Fruit fly (Drosophila melanogaster) whole organism, embryonic: ENCODE data around the gene Act87E.
A peak's percentile ranks its signal among the peaks of the same experiment; 100 is the strongest.

Source experiments
- Abd-B ChIP-seq: fragments of 200-800 bp; sonication (Bioruptor generic); optimal IDR thresholded peaks from 2 replicates; lab custom pipeline; 2018; ENCODE audit warnings: missing biosample characterization, mild to moderate bottlenecking, missing genetic modification characterization, moderate library complexity
- Atf3 ChIP-seq: fragments of 200-800 bp; sonication (Bioruptor generic); optimal IDR thresholded peaks from 3 replicates; lab custom pipeline; 2016; ENCODE audit warnings: missing biosample characterization, missing genetic modification characterization
- CG10274 ChIP-seq: fragments of 200-800 bp; sonication (Bioruptor generic); optimal IDR thresholded peaks from 3 replicates; lab custom pipeline; 2017; ENCODE audit warnings: missing biosample characterization, mild to moderate bottlenecking, missing genetic modification characterization
- CG10431 ChIP-seq: fragments of 200-800 bp; sonication (Bioruptor generic); optimal IDR thresholded peaks from 3 replicates; lab custom pipeline; 2018; ENCODE audit warnings: missing biosample characterization, mild to moderate bottlenecking, missing genetic modification characterization
- CG10462 ChIP-seq: fragments of 200-800 bp; sonication (Bioruptor generic); optimal IDR thresholded peaks from 2 replicates; lab custom pipeline; 2016; ENCODE audit warnings: missing biosample characterization, missing genetic modification characterization
- CG10979 ChIP-seq: fragments of 200-800 bp; sonication (Bioruptor generic); optimal IDR thresholded peaks from 2 replicates; lab custom pipeline; 2018; ENCODE audit warnings: missing biosample characterization, mild to moderate bottlenecking, missing genetic modification characterization, moderate library complexity
- CG12071 ChIP-seq: fragments of 200-800 bp; sonication (Bioruptor generic); optimal IDR thresholded peaks from 3 replicates; lab custom pipeline; 2018; ENCODE audit warnings: missing biosample characterization, mild to moderate bottlenecking, missing genetic modification characterization
- CG13123 ChIP-seq: fragments of 200-800 bp; sonication (Bioruptor generic); optimal IDR thresholded peaks from 2 replicates; lab custom pipeline; 2016; ENCODE audit warnings: missing biosample characterization, missing genetic modification characterization
- CG15269 ChIP-seq: fragments of 200-800 bp; sonication (Bioruptor generic); optimal IDR thresholded peaks from 2 replicates; lab custom pipeline; 2018; ENCODE audit warnings: missing biosample characterization, mild to moderate bottlenecking, missing genetic modification characterization, moderate library complexity
- CG16779 ChIP-seq: fragments of 200-800 bp; sonication (Bioruptor generic); IDR thresholded peaks from 2 replicates; pipeline ENCODE4 v1.3.6; 2022; ENCODE audit warnings: missing biosample characterization, missing genetic modification characterization
- CG17186 ChIP-seq: fragments of 200-800 bp; sonication (Bioruptor generic); optimal IDR thresholded peaks from 3 replicates; lab custom pipeline; 2017; ENCODE audit warnings: missing biosample characterization, missing genetic modification reagents, missing genetic modification characterization
- CG1832 ChIP-seq: fragments of 200-800 bp; sonication (Bioruptor generic); optimal IDR thresholded peaks from 2 replicates; lab custom pipeline; 2017; ENCODE audit warnings: missing biosample characterization, mild to moderate bottlenecking, missing genetic modification characterization, inconsistent platforms
- CG2712 ChIP-seq: fragments of 200-800 bp; optimal IDR thresholded peaks from 3 replicates; lab custom pipeline; 2019; ENCODE audit warnings: missing biosample characterization, mild to moderate bottlenecking, missing genetic modification characterization, moderate library complexity
- CG32767 ChIP-seq: fragments of 200-800 bp; sonication (Bioruptor generic); IDR thresholded peaks from 2 replicates; pipeline ENCODE4 v1.3.6; 2022; ENCODE audit warnings: missing biosample characterization, missing genetic modification characterization
- CG3847 ChIP-seq: fragments of 200-800 bp; sonication (Bioruptor generic); IDR thresholded peaks from 2 replicates; pipeline ENCODE4 v1.3.6; 2022; ENCODE audit warnings: missing biosample characterization, missing genetic modification characterization
- CG6791 ChIP-seq: fragments of 200-800 bp; sonication (Bioruptor generic); IDR thresholded peaks from 3 replicates; pipeline ENCODE4 v1.3.6; 2022; ENCODE audit warnings: missing biosample characterization, missing genetic modification characterization; ENCODE audit not compliant: partially characterized antibody
- CG8478 ChIP-seq: fragments of >200 bp; optimal IDR thresholded peaks from 2 replicates; lab custom pipeline; 2018
- CG9817 ChIP-seq: fragments of 200-800 bp; sonication (Bioruptor generic); optimal IDR thresholded peaks from 2 replicates; lab custom pipeline; 2018; ENCODE audit warnings: missing biosample characterization, mild to moderate bottlenecking, missing genetic modification characterization, moderate library complexity
- CTCF ChIP-seq: fragments of 200-800 bp; sonication (Bioruptor generic); optimal IDR thresholded peaks from 2 replicates; lab custom pipeline; 2017; ENCODE audit warnings: missing biosample characterization, mild to moderate bottlenecking, missing genetic modification characterization, moderate library complexity
- Hand ChIP-seq: fragments of 200-800 bp; sonication (Bioruptor generic); optimal IDR thresholded peaks from 2 replicates; lab custom pipeline; 2017; ENCODE audit warnings: mild to moderate bottlenecking, missing biosample characterization, missing genetic modification reagents, missing genetic modification characterization
- Hr78 ChIP-seq, 2 experiments: fragments of 200-800 bp in 1 of 2; fragments of >200 bp in 1 of 2; sonication (Bioruptor generic) in 1 of 2; optimal IDR thresholded peaks; 2 replicates each; lab custom pipeline; 2017 to 2019; ENCODE audit warnings: missing biosample characterization in 2 of 2, missing genetic modification characterization in 2 of 2, mild to moderate bottlenecking in 1 of 2, moderate library complexity in 1 of 2
- Mad ChIP-seq: fragments of 200-800 bp; sonication (Bioruptor generic); optimal IDR thresholded peaks from 2 replicates; lab custom pipeline; 2016; ENCODE audit warnings: missing biosample characterization, missing genetic modification characterization
- Opbp ChIP-seq: fragments of 200-800 bp; sonication (Bioruptor generic); IDR thresholded peaks from 3 replicates; pipeline ENCODE4 v1.3.6; 2022; ENCODE audit warnings: missing biosample characterization, missing genetic modification characterization; ENCODE audit not compliant: partially characterized antibody
- Ptx1 ChIP-seq: fragments of 200-800 bp; sonication (Bioruptor generic); IDR thresholded peaks from 2 replicates; pipeline ENCODE4 v1.3.6; 2022; ENCODE audit warnings: missing biosample characterization, missing genetic modification characterization
- Side ChIP-seq: fragments of 200-800 bp; sonication (Bioruptor generic); optimal IDR thresholded peaks from 2 replicates; lab custom pipeline; 2016; ENCODE audit warnings: missing biosample characterization, missing genetic modification characterization
- Sin3A ChIP-seq: fragments of >200 bp; optimal IDR thresholded peaks from 2 replicates; lab custom pipeline; 2018
- Sry-δ ChIP-seq: fragments of 200-800 bp; sonication (Bioruptor generic); optimal IDR thresholded peaks from 2 replicates; lab custom pipeline; 2016; ENCODE audit warnings: missing biosample characterization, missing genetic modification characterization
- Trl ChIP-seq, 3 experiments: fragments of >200 bp in 2 of 3; fragments of 200-800 bp in 1 of 3; sonication (Bioruptor generic) in 1 of 3; optimal IDR thresholded peaks; 2 replicates in 1 of 3; 3 replicates in 2 of 3; lab custom pipeline; 2016 to 2017; ENCODE audit warnings: missing biosample characterization in 1 of 3, missing genetic modification characterization in 1 of 3
- al ChIP-seq: fragments of 200-800 bp; sonication (Bioruptor generic); IDR thresholded peaks from 2 replicates; pipeline ENCODE4 v1.3.6; 2022; ENCODE audit warnings: missing biosample characterization, missing genetic modification characterization
- ap ChIP-seq: fragments of 200-800 bp; sonication (Bioruptor generic); IDR thresholded peaks from 2 replicates; pipeline ENCODE4 v1.3.6; 2022; ENCODE audit warnings: missing biosample characterization, missing genetic modification characterization
- ato ChIP-seq: fragments of 200-800 bp; sonication (Bioruptor generic); IDR thresholded peaks from 2 replicates; pipeline ENCODE4 v1.3.6; 2022; ENCODE audit warnings: missing biosample characterization, missing genetic modification characterization; ENCODE audit not compliant: partially characterized antibody
- chif ChIP-seq, 2 experiments: fragments of 200-800 bp; sonication (Bioruptor generic); optimal IDR thresholded peaks; 3 replicates each; lab custom pipeline; 2016; ENCODE audit warnings: missing biosample characterization in 2 of 2, missing genetic modification characterization in 2 of 2
- chm ChIP-seq: fragments of 200-800 bp; sonication (Bioruptor generic); IDR thresholded peaks from 2 replicates; pipeline ENCODE4 v1.3.6; 2022; ENCODE audit warnings: missing biosample characterization, missing genetic modification characterization
- corto ChIP-seq: fragments of 200-800 bp; sonication (Bioruptor generic); optimal IDR thresholded peaks from 2 replicates; lab custom pipeline; 2016; ENCODE audit warnings: missing biosample characterization, mild to moderate bottlenecking, missing genetic modification characterization, moderate library complexity
- crc ChIP-seq: fragments of 200-800 bp; sonication (Bioruptor generic); optimal IDR thresholded peaks from 2 replicates; lab custom pipeline; 2016; ENCODE audit warnings: missing biosample characterization, missing genetic modification characterization
- dati ChIP-seq: fragments of 200-800 bp; sonication (Bioruptor generic); IDR thresholded peaks from 2 replicates; pipeline ENCODE4 v1.3.6; 2022; ENCODE audit warnings: missing biosample characterization, missing genetic modification characterization
- dimm ChIP-seq: fragments of 200-800 bp; sonication (Bioruptor generic); IDR thresholded peaks from 2 replicates; pipeline ENCODE4 v1.3.6; 2022; ENCODE audit warnings: missing biosample characterization, missing genetic modification characterization
- emc ChIP-seq: fragments of 200-800 bp; sonication (Bioruptor generic); optimal IDR thresholded peaks from 2 replicates; lab custom pipeline; 2016; ENCODE audit warnings: missing biosample characterization, missing genetic modification characterization
- ems ChIP-seq: fragments of 200-800 bp; sonication (Bioruptor generic); optimal IDR thresholded peaks from 3 replicates; lab custom pipeline; 2016; ENCODE audit warnings: missing biosample characterization, missing genetic modification characterization
- eyg ChIP-seq: fragments of 200-800 bp; sonication (Bioruptor generic); optimal IDR thresholded peaks from 3 replicates; lab custom pipeline; 2016; ENCODE audit warnings: missing biosample characterization, missing genetic modification characterization
- h ChIP-seq: fragments of >200 bp; optimal IDR thresholded peaks from 2 replicates; lab custom pipeline; 2017
- ken ChIP-seq: fragments of 200-800 bp; sonication (Bioruptor generic); IDR thresholded peaks from 3 replicates; pipeline ENCODE4 v1.3.6; 2022; ENCODE audit warnings: missing biosample characterization, missing genetic modification characterization
- lbe ChIP-seq: fragments of 200-800 bp; sonication (Bioruptor generic); optimal IDR thresholded peaks from 2 replicates; lab custom pipeline; 2016; ENCODE audit warnings: missing biosample characterization, mild to moderate bottlenecking, missing genetic modification characterization
- lov ChIP-seq, 2 experiments: fragments of 200-800 bp in 1 of 2; fragments of >200 bp in 1 of 2; sonication (Bioruptor generic) in 1 of 2; IDR thresholded peaks in 1 of 2; optimal IDR thresholded peaks in 1 of 2; 2 replicates in 1 of 2; 3 replicates in 1 of 2; pipeline versions ENCODE4 v1.3.6 to Lab custom; 2017 to 2022; ENCODE audit warnings: missing biosample characterization in 1 of 2, missing genetic modification characterization in 1 of 2
- luna ChIP-seq: fragments of 200-800 bp; sonication (Bioruptor generic); optimal IDR thresholded peaks from 2 replicates; lab custom pipeline; 2016; ENCODE audit warnings: missing biosample characterization, missing genetic modification characterization
- nerfin-2 ChIP-seq: fragments of 200-800 bp; sonication (Bioruptor generic); IDR thresholded peaks from 2 replicates; pipeline ENCODE4 v1.3.6; 2022; ENCODE audit warnings: missing biosample characterization, missing genetic modification characterization; ENCODE audit not compliant: partially characterized antibody
- repo ChIP-seq: fragments of 200-800 bp; sonication (Bioruptor generic); optimal IDR thresholded peaks from 2 replicates; lab custom pipeline; 2016; ENCODE audit warnings: missing biosample characterization, missing genetic modification characterization
- tna ChIP-seq: fragments of 200-800 bp; sonication (Bioruptor generic); IDR thresholded peaks from 2 replicates; pipeline ENCODE4 v1.3.6; 2022; ENCODE audit warnings: missing biosample characterization, missing genetic modification characterization; ENCODE audit not compliant: partially characterized antibody
- tup ChIP-seq: fragments of 200-800 bp; sonication (Bioruptor generic); optimal IDR thresholded peaks from 2 replicates; lab custom pipeline; 2016; ENCODE audit warnings: missing biosample characterization, mild to moderate bottlenecking, missing genetic modification characterization, moderate library complexity
- zfh2 ChIP-seq: fragments of 200-800 bp; sonication (Bioruptor generic); optimal IDR thresholded peaks from 2 replicates; lab custom pipeline; 2016; ENCODE audit warnings: missing biosample characterization, missing genetic modification characterization

Act87E gene

dm6 chr3R:13428341-13429040 lies 2.7 kb downstream of the Act87E start (continued):
- TF ChIP-seq repo (GFP tag; lab: Kevin White, UChicago): no peak
- no peak for TF ChIP-seq CG10431
- TF ChIP-seq CG6791: no peak
- peak; percentile 74 for TF ChIP-seq Ptx1 (GFP tag; lab: Robert Waterston, UW)
- peak in 1 of 2 experiments; percentile 40 for TF ChIP-seq Hr78 (GFP tag; optimal IDR thresholded peaks at IDR 0.05; lab: Kevin White, UChicago)
- TF ChIP-seq Abd-B: peak; percentile 52
- no peak for TF ChIP-seq Opbp (GFP tag; lab: Robert Waterston, UW)
- TF ChIP-seq chif (GFP tag; optimal IDR thresholded peaks at IDR 0.05; lab: Kevin White, UChicago): peak; percentile 44 to 71
- TF ChIP-seq CG16779 (GFP tag; lab: Robert Waterston, UW): no peak
- no peak for TF ChIP-seq chm
- no peak for TF ChIP-seq CG32767
- TF ChIP-seq Side (GFP tag; lab: Kevin White, UChicago): peak; percentile 46
- peak; percentile 23 for TF ChIP-seq tup
- TF ChIP-seq CTCF: no peak
- no peak for TF ChIP-seq al (GFP tag; lab: Robert Waterston, UW)
- TF ChIP-seq CG3847 (GFP tag; lab: Robert Waterston, UW): peak; percentile 50; the same call in 1 of the 2 replicates
- TF ChIP-seq Atf3 (GFP tag; lab: Kevin White, UChicago): peak; percentile 32
- TF ChIP-seq Trl (optimal IDR thresholded peaks at IDR 0.05; lab: Kevin White, UChicago): no peak
- peak; percentile 19 for TF ChIP-seq Trl (GFP tag; optimal IDR thresholded peaks at IDR 0.05; lab: Kevin White, UChicago)
- peak; percentile 71 for TF ChIP-seq CG12071
- peak; percentile 34 for TF ChIP-seq CG13123 (GFP tag; lab: Kevin White, UChicago)
- peak; percentile 81 for TF ChIP-seq CG10979
- no peak for TF ChIP-seq Sin3A (lab: Kevin White, UChicago)
- TF ChIP-seq eyg (GFP tag; lab: Kevin White, UChicago): no peak
- TF ChIP-seq CG2712 (tag; lab: Kevin White, UChicago): peak; percentile 79
- TF ChIP-seq CG10274: no peak
- TF ChIP-seq ato: no peak
- TF ChIP-seq CG1832 (GFP tag; lab: Kevin White, UChicago): no peak
- peak; percentile 6 for TF ChIP-seq CG10462 (GFP tag; lab: Kevin White, UChicago)
- TF ChIP-seq zfh2 (GFP tag; lab: Kevin White, UChicago): peak; percentile 23
- TF ChIP-seq CG8478 (lab: Kevin White, UChicago): no peak
- TF ChIP-seq lov (optimal IDR thresholded peaks at IDR 0.05; lab: Kevin White, UChicago): no peak
- peak; percentile 74; the same call in 1 of the 3 replicates for TF ChIP-seq lov (GFP tag; IDR thresholded peaks at IDR 0.05; lab: Robert Waterston, UW)
- TF ChIP-seq CG9817: peak; percentile 57
- peak; percentile 71 for TF ChIP-seq CG15269
- no peak for TF ChIP-seq dimm (GFP tag; lab: Robert Waterston, UW)
- TF ChIP-seq Mad (GFP tag; lab: Kevin White, UChicago): peak; percentile 12
- TF ChIP-seq tna (GFP tag; lab: Robert Waterston, UW): no peak
- no peak for TF ChIP-seq dati
- TF ChIP-seq lbe: no peak
- TF ChIP-seq luna (GFP tag; lab: Kevin White, UChicago): no peak
- TF ChIP-seq nerfin-2: no peak
- no peak for TF ChIP-seq CG17186 (GFP tag; lab: Kevin White, UChicago)
- TF ChIP-seq ap (GFP tag; lab: Robert Waterston, UW): peak; percentile 62
- TF ChIP-seq ems (GFP tag; lab: Kevin White, UChicago): peak; percentile 34
- no peak for TF ChIP-seq crc (GFP tag; lab: Kevin White, UChicago)
- no peak for TF ChIP-seq Hand (GFP tag; lab: Kevin White, UChicago)
- TF ChIP-seq corto (GFP tag; lab: Kevin White, UChicago): no peak
- TF ChIP-seq h: no peak
- TF ChIP-seq emc (GFP tag; lab: Kevin White, UChicago): no peak
- peak; percentile 19 for TF ChIP-seq Sry-δ (GFP tag; lab: Kevin White, UChicago)
- TF ChIP-seq ken (GFP tag; lab: Robert Waterston, UW): peak; percentile 58; the same call in 1 of the 3 replicates
